Worm (Caenorhabditis elegans): Measurements from ENCODE around the gene M02D8.3.

ce11 chrX:8718856-8719255 lies 18.0 kb downstream of the M02D8.3 start, which contains the start of gene F53A9.8:
- TF ChIP-seq flt-1 (GFP tag; IDR thresholded peaks at IDR 0.05): no peak
- TF ChIP-seq pes-1 (GFP tag; IDR thresholded peaks at IDR 0.05): no peak
- no peak for TF ChIP-seq ama-1 (optimal IDR thresholded peaks at IDR 0.05)
- no peak for TF ChIP-seq hnd-1 (tag; optimal IDR thresholded peaks at IDR 0.05)
- TF ChIP-seq ets-7 (tag; optimal IDR thresholded peaks at IDR 0.05): no peak
- no peak for TF ChIP-seq ceh-36 (tag; optimal IDR thresholded peaks at IDR 0.05)
- no peak for TF ChIP-seq sea-1 (GFP tag; conservative IDR thresholded peaks at IDR 0.05)

Data from whole organism, early embryonic.